Worm (Caenorhabditis elegans) whole organism, late embryonic: ENCODE results near the gene sek-3.

Experiments used
- ama-1 ChIP-seq: fragments of 150-350 bp; optimal IDR thresholded peaks from 2 replicates; lab custom pipeline; 2014
- ceh-24 ChIP-seq: sonication (generic microtip); optimal IDR thresholded peaks from 2 replicates; lab custom pipeline; 2016; ENCODE audit warnings: mild to moderate bottlenecking, missing genetic modification characterization, missing compliant biosample characterization
- ceh-34 ChIP-seq: sonication (generic microtip); optimal IDR thresholded peaks from 2 replicates; lab custom pipeline; 2016; ENCODE audit warnings: mild to moderate bottlenecking, missing genetic modification characterization, missing compliant biosample characterization
- eyg-1 ChIP-seq: sonication (generic microtip); optimal IDR thresholded peaks from 2 replicates; lab custom pipeline; 2016; ENCODE audit warnings: missing genotype, missing genetic modification characterization, missing compliant biosample characterization
- lim-6 ChIP-seq: sonication (generic microtip); optimal IDR thresholded peaks from 2 replicates; lab custom pipeline; 2016; ENCODE audit warnings: missing genetic modification characterization, missing compliant biosample characterization
- nhr-11 ChIP-seq: fragments of 150-350 bp; optimal IDR thresholded peaks from 2 replicates; lab custom pipeline; 2014; ENCODE audit warnings: missing biosample characterization, missing genetic modification characterization
- odd-2 ChIP-seq: sonication (generic microtip); optimal IDR thresholded peaks from 2 replicates; lab custom pipeline; 2017; ENCODE audit warnings: antibody characterized with exemption, mild to moderate bottlenecking, missing genetic modification characterization, missing compliant biosample characterization
- sox-2 ChIP-seq: fragments of 200-800 bp; sonication (Bioruptor generic); IDR thresholded peaks from 2 replicates; pipeline ENCODE4 v1.3.6; 2022; ENCODE audit warnings: missing genetic modification reagents, missing genetic modification characterization, missing compliant biosample characterization
- tbx-2 ChIP-seq: sonication (generic microtip); optimal IDR thresholded peaks from 2 replicates; lab custom pipeline; 2016; ENCODE audit warnings: missing genetic modification characterization, missing compliant biosample characterization
- unc-55 ChIP-seq: sonication (generic microtip); optimal IDR thresholded peaks from 2 replicates; lab custom pipeline; 2017; ENCODE audit warnings: missing biosample characterization, missing genetic modification reagents, missing genetic modification characterization
- zip-5 ChIP-seq: sonication (generic microtip); optimal IDR thresholded peaks from 2 replicates; lab custom pipeline; 2016; ENCODE audit warnings: missing genetic modification characterization, missing compliant biosample characterization

DNA sequence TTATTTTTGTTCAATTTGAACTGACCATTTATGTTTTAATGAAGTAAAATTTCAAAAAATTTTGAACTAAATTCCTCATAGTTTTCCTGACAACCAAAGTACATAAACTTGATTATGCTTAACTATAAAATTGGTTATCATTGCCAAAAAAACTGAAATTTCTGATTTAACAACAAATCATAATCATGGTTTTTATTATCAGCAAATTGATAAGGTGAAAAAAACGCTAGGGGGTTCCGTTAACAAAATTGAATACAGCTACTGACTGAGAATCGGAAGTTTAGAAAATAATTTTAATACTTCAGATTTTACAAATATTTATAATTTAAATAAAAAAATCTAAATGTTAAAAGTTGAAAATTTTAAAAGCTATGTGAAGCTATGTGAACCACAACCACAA, 10.7 kb upstream of the sek-3 start:
- no peak for TF ChIP-seq sox-2 (GFP tag; lab: Robert Waterston, UW)
- TF ChIP-seq ceh-34, result no peak
- no peak for TF ChIP-seq nhr-11 (tag; lab: Kevin White, UChicago)
- no peak for TF ChIP-seq unc-55
- TF ChIP-seq lim-6 (tag; lab: Kevin White, UChicago), result no peak
- no peak for TF ChIP-seq ceh-24 (tag; lab: Kevin White, UChicago)
- TF ChIP-seq tbx-2 (tag; lab: Kevin White, UChicago), result no peak
- no peak for TF ChIP-seq zip-5 (tag; lab: Kevin White, UChicago)
- TF ChIP-seq eyg-1 (tag; lab: Kevin White, UChicago), result no peak
- no peak for TF ChIP-seq ama-1 (lab: Kevin White, UChicago)
- no peak for TF ChIP-seq odd-2 (tag; lab: Kevin White, UChicago)
